Fruit fly (Drosophila melanogaster) whole organism, embryonic: ENCODE measurements around the gene Prosbeta2.

Source experiments
- B-H1 ChIP-seq: fragments of 200-800 bp; sonication (Bioruptor generic); IDR thresholded peaks from 3 replicates; pipeline ENCODE4 v1.3.6; 2022; ENCODE audit warnings: missing biosample characterization, missing genetic modification characterization
- CG10267 ChIP-seq: fragments of 200-800 bp; sonication (Bioruptor generic); optimal IDR thresholded peaks from 2 replicates; lab custom pipeline; 2018; ENCODE audit warnings: missing biosample characterization, mild to moderate bottlenecking, missing genetic modification characterization, moderate library complexity
- CG10321 ChIP-seq: fragments of 200-800 bp; sonication (Bioruptor generic); IDR thresholded peaks from 2 replicates; pipeline ENCODE4 v1.3.6; 2022; ENCODE audit warnings: missing biosample characterization, missing genetic modification characterization
- CG1233 ChIP-seq: fragments of 200-800 bp; sonication (Bioruptor generic); optimal IDR thresholded peaks from 4 replicates; lab custom pipeline; 2018; ENCODE audit warnings: missing biosample characterization, mild to moderate bottlenecking, missing genetic modification characterization
- CG12391 ChIP-seq: fragments of 200-800 bp; sonication (Bioruptor generic); optimal IDR thresholded peaks from 3 replicates; lab custom pipeline; 2018; ENCODE audit warnings: missing biosample characterization, mild to moderate bottlenecking, missing genetic modification characterization, moderate library complexity
- CG13894 ChIP-seq: fragments of 200-800 bp; sonication (Bioruptor generic); optimal IDR thresholded peaks from 3 replicates; lab custom pipeline; 2018; ENCODE audit warnings: missing biosample characterization, mild to moderate bottlenecking, missing genetic modification characterization, moderate library complexity
- CG14860 ChIP-seq: fragments of 200-800 bp; sonication (Bioruptor generic); IDR thresholded peaks from 3 replicates; pipeline ENCODE4 v1.3.6; 2022; ENCODE audit warnings: missing biosample characterization, missing genetic modification characterization; ENCODE audit not compliant: partially characterized antibody
- CG16779 ChIP-seq: fragments of 200-800 bp; sonication (Bioruptor generic); IDR thresholded peaks from 2 replicates; pipeline ENCODE4 v1.3.6; 2022; ENCODE audit warnings: missing biosample characterization, missing genetic modification characterization
- CG16813 ChIP-seq: fragments of 200-800 bp; sonication (Bioruptor generic); IDR thresholded peaks from 3 replicates; pipeline ENCODE4 v1.3.6; 2022; ENCODE audit warnings: missing biosample characterization, missing genetic modification characterization; ENCODE audit not compliant: partially characterized antibody
- CG16863 ChIP-seq: fragments of 200-800 bp; sonication (Bioruptor generic); optimal IDR thresholded peaks from 3 replicates; lab custom pipeline; 2016; ENCODE audit warnings: missing biosample characterization, missing genetic modification characterization
- CG17802 ChIP-seq: fragments of 200-800 bp; sonication (Bioruptor generic); optimal IDR thresholded peaks from 2 replicates; lab custom pipeline; 2018; ENCODE audit warnings: missing biosample characterization, mild to moderate bottlenecking, missing genetic modification characterization, moderate library complexity
- CG2120 ChIP-seq: fragments of 200-800 bp; sonication (Bioruptor generic); optimal IDR thresholded peaks from 3 replicates; lab custom pipeline; 2016; ENCODE audit warnings: missing biosample characterization, missing genetic modification characterization
- CG34224 ChIP-seq: fragments of 200-800 bp; sonication (Bioruptor generic); IDR thresholded peaks from 3 replicates; pipeline ENCODE4 v1.3.6; 2022; ENCODE audit warnings: missing biosample characterization, missing genetic modification characterization; ENCODE audit not compliant: partially characterized antibody
- CG42726 ChIP-seq: fragments of 200-800 bp; sonication (Bioruptor generic); IDR thresholded peaks from 2 replicates; pipeline ENCODE4 v1.3.6; 2022; ENCODE audit warnings: missing biosample characterization, missing genetic modification characterization; ENCODE audit not compliant: partially characterized antibody
- CG4730 ChIP-seq: fragments of 200-800 bp; sonication (Bioruptor generic); IDR thresholded peaks from 2 replicates; pipeline ENCODE4 v1.3.6; 2022; ENCODE audit warnings: missing biosample characterization, missing genetic modification characterization
- CG5180 ChIP-seq: fragments of 200-800 bp; sonication (Bioruptor generic); optimal IDR thresholded peaks from 3 replicates; lab custom pipeline; 2017; ENCODE audit warnings: missing biosample characterization, missing genetic modification characterization, mild to moderate bottlenecking, moderate library complexity, missing genetic modification reagents
- CG6689 ChIP-seq: fragments of 200-800 bp; sonication (Bioruptor generic); IDR thresholded peaks from 2 replicates; pipeline ENCODE4 v1.3.6; 2022; ENCODE audit warnings: missing biosample characterization, missing genetic modification characterization
- CG7556 ChIP-seq: fragments of 200-800 bp; sonication (Bioruptor generic); optimal IDR thresholded peaks from 2 replicates; lab custom pipeline; 2017; ENCODE audit warnings: missing biosample characterization, mild to moderate bottlenecking, missing genetic modification characterization
- CG7839 ChIP-seq: fragments of 200-800 bp; sonication (Bioruptor generic); optimal IDR thresholded peaks from 3 replicates; lab custom pipeline; 2018; ENCODE audit warnings: missing biosample characterization, mild to moderate bottlenecking, missing genetic modification characterization, moderate library complexity
- CG7963 ChIP-seq: fragments of 200-800 bp; sonication (Bioruptor generic); IDR thresholded peaks from 3 replicates; pipeline ENCODE4 v1.3.6; 2022; ENCODE audit warnings: missing biosample characterization, missing genetic modification characterization; ENCODE audit not compliant: partially characterized antibody
- CG7987 ChIP-seq: fragments of 200-800 bp; sonication (Bioruptor generic); optimal IDR thresholded peaks from 2 replicates; lab custom pipeline; 2018; ENCODE audit warnings: missing biosample characterization, mild to moderate bottlenecking, missing genetic modification characterization, moderate library complexity
- CG8924 ChIP-seq: fragments of 200-800 bp; optimal IDR thresholded peaks from 3 replicates; lab custom pipeline; 2019; ENCODE audit warnings: missing biosample characterization, mild to moderate bottlenecking, missing genetic modification characterization, moderate library complexity
- CG8944 ChIP-seq: fragments of 200-800 bp; sonication (Bioruptor generic); optimal IDR thresholded peaks from 3 replicates; lab custom pipeline; 2016; ENCODE audit warnings: missing biosample characterization, missing genetic modification characterization
- CG9817 ChIP-seq: fragments of 200-800 bp; sonication (Bioruptor generic); optimal IDR thresholded peaks from 2 replicates; lab custom pipeline; 2018; ENCODE audit warnings: missing biosample characterization, mild to moderate bottlenecking, missing genetic modification characterization, moderate library complexity
- CoRest ChIP-seq: fragments of 200-800 bp; sonication (Bioruptor generic); optimal IDR thresholded peaks from 3 replicates; lab custom pipeline; 2018; ENCODE audit warnings: missing biosample characterization, mild to moderate bottlenecking, missing genetic modification characterization, moderate library complexity
- D ChIP-seq, 2 experiments: fragments of 200-800 bp in 1 of 2; fragments of >200 bp in 1 of 2; sonication (Bioruptor generic) in 1 of 2; optimal IDR thresholded peaks; 2 replicates in 1 of 2; 3 replicates in 1 of 2; lab custom pipeline; 2017; ENCODE audit warnings: mild to moderate bottlenecking in 1 of 2, missing biosample characterization in 1 of 2, missing genetic modification characterization in 1 of 2, missing genetic modification reagents in 1 of 2
- D19B ChIP-seq: fragments of 200-800 bp; sonication (Bioruptor generic); optimal IDR thresholded peaks from 2 replicates; lab custom pipeline; 2017; ENCODE audit warnings: missing biosample characterization, mild to moderate bottlenecking, missing genetic modification characterization
- Dll ChIP-seq: fragments of 200-800 bp; sonication (Bioruptor generic); IDR thresholded peaks from 4 replicates; pipeline ENCODE4 v1.3.6; 2022; ENCODE audit warnings: missing biosample characterization, missing genetic modification characterization; ENCODE audit not compliant: partially characterized antibody
- Doc2 ChIP-seq: fragments of 200-800 bp; sonication (Bioruptor generic); IDR thresholded peaks from 2 replicates; pipeline ENCODE4 v1.3.6; 2022; ENCODE audit warnings: missing biosample characterization, missing genetic modification characterization
- Dp ChIP-seq: fragments of 200-800 bp; sonication (Bioruptor generic); optimal IDR thresholded peaks from 2 replicates; lab custom pipeline; 2018; ENCODE audit warnings: missing biosample characterization, mild to moderate bottlenecking, missing genetic modification characterization, moderate library complexity
- Eip74EF ChIP-seq, 2 experiments: fragments of 200-800 bp in 1 of 2; fragments of >200 bp in 1 of 2; sonication (Bioruptor generic) in 1 of 2; optimal IDR thresholded peaks; 2 replicates each; lab custom pipeline; 2017 to 2019; ENCODE audit warnings: missing biosample characterization in 2 of 2, missing genetic modification characterization in 2 of 2, mild to moderate bottlenecking in 1 of 2, moderate library complexity in 1 of 2
- MESR4 ChIP-seq: fragments of 200-800 bp; sonication (Bioruptor generic); optimal IDR thresholded peaks from 2 replicates; lab custom pipeline; 2018; ENCODE audit warnings: missing biosample characterization, mild to moderate bottlenecking, missing genetic modification characterization, moderate library complexity
- Med ChIP-seq: fragments of 200-800 bp; sonication (Bioruptor generic); peaks from one replicate; lab custom pipeline; 2016; ENCODE audit warnings: missing biosample characterization, missing genetic modification characterization, mild to moderate bottlenecking, inconsistent platforms, moderate library complexity
- ara ChIP-seq: fragments of 200-800 bp; sonication (Bioruptor generic); IDR thresholded peaks from 2 replicates; pipeline ENCODE4 v1.3.6; 2022; ENCODE audit warnings: missing biosample characterization, missing genetic modification characterization
- az2 ChIP-seq: fragments of 200-800 bp; sonication (Bioruptor generic); optimal IDR thresholded peaks from 3 replicates; lab custom pipeline; 2016; ENCODE audit warnings: missing biosample characterization, missing genetic modification characterization
- dpn ChIP-seq, 2 experiments: fragments of 200-800 bp; sonication (Bioruptor generic); optimal IDR thresholded peaks; 3 replicates each; lab custom pipeline; 2016; ENCODE audit warnings: missing biosample characterization in 2 of 2, missing genetic modification characterization in 2 of 2
- grau ChIP-seq: fragments of 200-800 bp; optimal IDR thresholded peaks from 3 replicates; lab custom pipeline; 2019; ENCODE audit warnings: missing biosample characterization, mild to moderate bottlenecking, missing genetic modification characterization, moderate library complexity
- hb ChIP-seq: fragments of 200-800 bp; sonication (Bioruptor generic); IDR thresholded peaks from 3 replicates; pipeline ENCODE4 v1.3.6; 2022; ENCODE audit warnings: missing biosample characterization, missing genetic modification characterization; ENCODE audit not compliant: partially characterized antibody
- kay ChIP-seq: fragments of 200-800 bp; sonication (Bioruptor generic); optimal IDR thresholded peaks from 2 replicates; lab custom pipeline; 2016; ENCODE audit warnings: missing biosample characterization, missing genetic modification characterization
- lov ChIP-seq, 2 experiments: fragments of 200-800 bp in 1 of 2; fragments of >200 bp in 1 of 2; sonication (Bioruptor generic) in 1 of 2; IDR thresholded peaks in 1 of 2; optimal IDR thresholded peaks in 1 of 2; 2 replicates in 1 of 2; 3 replicates in 1 of 2; pipeline versions ENCODE4 v1.3.6 to Lab custom; 2017 to 2022; ENCODE audit warnings: missing biosample characterization in 1 of 2, missing genetic modification characterization in 1 of 2
- pan ChIP-seq, 4 experiments: fragments of >200 bp in 3 of 4; fragments of 200-800 bp in 1 of 4; sonication (Bioruptor generic) in 1 of 4; optimal IDR thresholded peaks in 3 of 4; IDR thresholded peaks in 1 of 4; 2 replicates each; pipeline versions ENCODE4 v1.3.6 to Lab custom; 2017 to 2022; ENCODE audit warnings: missing biosample characterization in 2 of 4, missing genetic modification characterization in 2 of 4, mixed read lengths in 1 of 4
- pita ChIP-seq: fragments of 200-800 bp; sonication (Bioruptor generic); optimal IDR thresholded peaks from 2 replicates; lab custom pipeline; 2017; ENCODE audit warnings: missing biosample characterization, mild to moderate bottlenecking, missing genetic modification characterization
- shn ChIP-seq: fragments of 200-800 bp; sonication (Bioruptor generic); optimal IDR thresholded peaks from 3 replicates; lab custom pipeline; 2016; ENCODE audit warnings: missing biosample characterization, missing genetic modification characterization
- sqz ChIP-seq: fragments of 200-800 bp; sonication (Bioruptor generic); optimal IDR thresholded peaks from 3 replicates; lab custom pipeline; 2018; ENCODE audit warnings: missing biosample characterization, mild to moderate bottlenecking, missing genetic modification characterization
- stc ChIP-seq: fragments of 200-800 bp; sonication (Bioruptor generic); IDR thresholded peaks from 2 replicates; pipeline ENCODE4 v1.3.6; 2022; ENCODE audit warnings: missing biosample characterization, missing genetic modification characterization
- stwl ChIP-seq: fragments of 200-800 bp; sonication (Bioruptor generic); optimal IDR thresholded peaks from 3 replicates; lab custom pipeline; 2018; ENCODE audit warnings: missing biosample characterization, mild to moderate bottlenecking, missing genetic modification characterization, moderate library complexity
- trem ChIP-seq: fragments of 200-800 bp; optimal IDR thresholded peaks from 3 replicates; lab custom pipeline; 2019; ENCODE audit warnings: missing biosample characterization, mild to moderate bottlenecking, missing genetic modification characterization, moderate library complexity

The Prosbeta2 gene

dm6 chr3L:14982675-14983084, 17.1 kb upstream of the Prosbeta2 start, which contains the start of gene CG5114 (continued):
- no peak for TF ChIP-seq CG5180 (GFP tag; lab: Kevin White, UChicago)
- peak; percentile 22 for TF ChIP-seq CG9817
- TF ChIP-seq Dp = peak; percentile 99
- TF ChIP-seq CG10321 = no peak
- TF ChIP-seq CG16863 (GFP tag; lab: Kevin White, UChicago) = peak; percentile 13
- TF ChIP-seq CG7556 = peak; percentile 6
- peak; percentile 65 for TF ChIP-seq CG13894 (tag; lab: Kevin White, UChicago)
- TF ChIP-seq stwl (tag; lab: Kevin White, UChicago) = peak; percentile 95
- TF ChIP-seq CG8924 = peak; percentile 52
- no peak for TF ChIP-seq CG16779
- no peak for TF ChIP-seq CG1233 (GFP tag; lab: Kevin White, UChicago)
- TF ChIP-seq Eip74EF (GFP tag; optimal IDR thresholded peaks at IDR 0.05; lab: Kevin White, UChicago) = no peak
- TF ChIP-seq CG16813 (GFP tag; lab: Robert Waterston, UW) = peak; percentile 87
- TF ChIP-seq CG4730 (GFP tag; lab: Robert Waterston, UW) = no peak
- no peak for TF ChIP-seq stc (GFP tag; lab: Robert Waterston, UW)
- no peak for TF ChIP-seq CG6689
- TF ChIP-seq hb (GFP tag; lab: Robert Waterston, UW) = peak; percentile 87; the same call in 2 of the 3 replicates
- TF ChIP-seq kay (GFP tag; lab: Kevin White, UChicago) = peak; percentile 54
- peak; percentile 62 for TF ChIP-seq CG12391 (tag; lab: Kevin White, UChicago)
- TF ChIP-seq CG2120 (GFP tag; lab: Kevin White, UChicago) = peak; percentile 62
- TF ChIP-seq Dll (GFP tag; lab: Robert Waterston, UW) = peak; percentile 93
- no peak for TF ChIP-seq D19B
- no peak for TF ChIP-seq pan (optimal IDR thresholded peaks at IDR 0.05; lab: Kevin White, UChicago)
- peak in 1 of 2 experiments; percentile 53 for TF ChIP-seq pan (GFP tag; optimal IDR thresholded peaks at IDR 0.05 in 1 of 2, IDR thresholded peaks at IDR 0.05 in 1 of 2)
- TF ChIP-seq dpn (GFP tag; optimal IDR thresholded peaks at IDR 0.05; lab: Kevin White, UChicago) = peak; percentile 40
- peak; percentile 67; the same call in 2 of the 3 replicates for TF ChIP-seq CG14860 (GFP tag; lab: Robert Waterston, UW)
- peak; percentile 24 for TF ChIP-seq CG8944 (GFP tag; lab: Kevin White, UChicago)
- TF ChIP-seq shn (GFP tag; lab: Kevin White, UChicago) = peak; percentile 2
- TF ChIP-seq Med (GFP tag; lab: Kevin White, UChicago) = peak; percentile 94
- TF ChIP-seq trem (tag; lab: Kevin White, UChicago) = peak; percentile 86
- TF ChIP-seq CG7839 (tag; lab: Kevin White, UChicago) = peak; percentile 2
- TF ChIP-seq CoRest (tag; lab: Kevin White, UChicago) = peak; percentile 45
- 0 out of 2 replicates have a peak, but pooled peaks have one; percentile 31 for TF ChIP-seq ara (GFP tag; lab: Robert Waterston, UW)
- TF ChIP-seq sqz (GFP tag; lab: Kevin White, UChicago) = no peak
- peak; percentile 55 for TF ChIP-seq grau (tag; lab: Kevin White, UChicago)
- TF ChIP-seq CG17802 (tag; lab: Kevin White, UChicago) = no peak
- no peak for TF ChIP-seq lov (optimal IDR thresholded peaks at IDR 0.05; lab: Kevin White, UChicago)
- TF ChIP-seq lov (GFP tag; IDR thresholded peaks at IDR 0.05; lab: Robert Waterston, UW) = no peak
- TF ChIP-seq pita (GFP tag; lab: Kevin White, UChicago) = no peak
- no peak for TF ChIP-seq Doc2 (GFP tag; lab: Robert Waterston, UW)
- peak; percentile 88 for TF ChIP-seq MESR4 (GFP tag; lab: Kevin White, UChicago)
- no peak for TF ChIP-seq B-H1 (GFP tag; lab: Robert Waterston, UW)
- peak; percentile 93 for TF ChIP-seq CG34224 (GFP tag; lab: Robert Waterston, UW)
- peak; percentile 82 for TF ChIP-seq CG7963 (GFP tag; lab: Robert Waterston, UW)
- TF ChIP-seq CG10267 = peak; percentile 99
- TF ChIP-seq az2 (GFP tag; lab: Kevin White, UChicago) = peak; percentile 34
- TF ChIP-seq CG7987 (GFP tag; lab: Kevin White, UChicago) = peak; percentile 69
- peak; percentile 78 for TF ChIP-seq D (optimal IDR thresholded peaks at IDR 0.05; lab: Kevin White, UChicago)
- no peak for TF ChIP-seq D (GFP tag; optimal IDR thresholded peaks at IDR 0.05; lab: Kevin White, UChicago)
- TF ChIP-seq CG42726 = peak; percentile 93
